Fruit fly (Drosophila melanogaster) whole organism, wandering third instar larva: Measurements from ENCODE around the gene Rrp46.

ENCODE experiments used
- Dfd ChIP-seq: fragments of >200 bp; optimal IDR thresholded peaks from 2 replicates; lab custom pipeline; 2017; ENCODE audit warnings: missing biosample characterization, missing genetic modification characterization
- Dif ChIP-seq: fragments of 200-275, 200-300 bp; sonication (Bioruptor generic); optimal IDR thresholded peaks from 2 replicates; lab custom pipeline; 2018; ENCODE audit warnings: missing biosample characterization, missing genetic modification characterization; ENCODE audit not compliant: partially characterized antibody
- GATAd ChIP-seq: sonication (Bioruptor generic); optimal IDR thresholded peaks from 2 replicates; lab custom pipeline; 2016; ENCODE audit warnings: missing biosample characterization, missing genetic modification characterization
- Hr78 ChIP-seq: fragments of >200 bp; optimal IDR thresholded peaks from 2 replicates; lab custom pipeline; 2017; ENCODE audit warnings: missing biosample characterization, missing genetic modification characterization
- OdsH ChIP-seq: fragments of 200-800 bp; sonication (Bioruptor generic); optimal IDR thresholded peaks from 2 replicates; lab custom pipeline; 2016; ENCODE audit warnings: missing biosample characterization, mild to moderate bottlenecking, missing genetic modification characterization
- Sp1 ChIP-seq: fragments of 200-800 bp; sonication (Bioruptor generic); optimal IDR thresholded peaks from 3 replicates; lab custom pipeline; 2019; ENCODE audit warnings: missing biosample characterization, mild to moderate bottlenecking, missing genetic modification characterization, moderate library complexity
- fru ChIP-seq: fragments of 200-800 bp; sonication (Bioruptor generic); optimal IDR thresholded peaks from 3 replicates; lab custom pipeline; 2016; ENCODE audit warnings: missing biosample characterization, mild to moderate bottlenecking, missing genetic modification characterization
- h ChIP-seq: fragments of 200-800 bp; sonication (Bioruptor generic); optimal IDR thresholded peaks from 3 replicates; lab custom pipeline; 2016; ENCODE audit warnings: missing biosample characterization, mild to moderate bottlenecking, missing genetic modification characterization
- lola ChIP-seq: fragments of >200 bp; optimal IDR thresholded peaks from 2 replicates; lab custom pipeline; 2017; ENCODE audit warnings: missing biosample characterization, missing genetic modification characterization
- pan ChIP-seq: fragments of >200 bp; optimal IDR thresholded peaks from 2 replicates; lab custom pipeline; 2017
- psq ChIP-seq: fragments of 200-800 bp; sonication (Bioruptor generic); optimal IDR thresholded peaks from 3 replicates; lab custom pipeline; 2017; ENCODE audit warnings: missing biosample characterization, mild to moderate bottlenecking, missing genetic modification characterization, moderate library complexity
- sage ChIP-seq: fragments of 200-800 bp; sonication (Bioruptor generic); optimal IDR thresholded peaks from 2 replicates; lab custom pipeline; 2016; ENCODE audit warnings: missing biosample characterization, mild to moderate bottlenecking, missing genetic modification characterization
- tai ChIP-seq: sonication (Bioruptor generic); optimal IDR thresholded peaks from 2 replicates; lab custom pipeline; 2016; ENCODE audit warnings: missing biosample characterization, missing genetic modification characterization
- woc ChIP-seq: sonication (Bioruptor generic); optimal IDR thresholded peaks from 2 replicates; lab custom pipeline; 2016; ENCODE audit warnings: missing biosample characterization, mild to moderate bottlenecking, missing genetic modification characterization

- no peak for TF ChIP-seq pan (lab: Kevin White, UChicago)
- no peak for TF ChIP-seq h
- TF ChIP-seq psq (GFP tag; lab: Kevin White, UChicago) = no peak
- peak; percentile 66 for TF ChIP-seq Dfd (GFP tag; lab: Kevin White, UChicago)
- TF ChIP-seq fru (GFP tag; lab: Kevin White, UChicago) = no peak
- no peak for TF ChIP-seq sage (GFP tag; lab: Kevin White, UChicago)
- TF ChIP-seq GATAd (GFP tag; lab: Kevin White, UChicago) = no peak
- TF ChIP-seq Sp1 = no peak
- no peak for TF ChIP-seq lola
- no peak for TF ChIP-seq woc (GFP tag; lab: Kevin White, UChicago)
- TF ChIP-seq tai (GFP tag; lab: Kevin White, UChicago) = no peak
- no peak for TF ChIP-seq Dif (GFP tag; lab: Kevin White, UChicago)
- TF ChIP-seq OdsH (GFP tag; lab: Kevin White, UChicago) = no peak
- TF ChIP-seq Hr78 (GFP tag; lab: Kevin White, UChicago) = no peak
Observed at dm6 chr3R:10421167-10421566, 8.1 kb downstream of the Rrp46 start.
